Worm (Caenorhabditis elegans): ENCODE results near the gene B0238.15.
A peak's percentile ranks its signal among the peaks of the same experiment; 100 is the strongest.

B0238.15 gene

ce11 chrV:5200188-5200587 lies 39.8 kb upstream of the B0238.15 start (continued):
- TF ChIP-seq nhr-47 (tag; optimal IDR thresholded peaks at IDR 0.05) (peak; percentile 3), hlh-17 (GFP tag; optimal IDR thresholded peaks at IDR 0.05; ENCODE audit: borderline replicate concordance) (no peak), nhr-76 (tag; optimal IDR thresholded peaks at IDR 0.05) (no peak), nhr-85 (tag) (no peak), Y116A8C.19 (tag; optimal IDR thresholded peaks at IDR 0.05; ENCODE audit: borderline replicate concordance) (no peak), fkh-10 (GFP tag; optimal IDR thresholded peaks at IDR 0.05) (peak; percentile 44), elt-2 (tag; optimal IDR thresholded peaks at IDR 0.05) (no peak), efl-3 (GFP tag; optimal IDR thresholded peaks at IDR 0.05) (no peak), lin-14 (GFP tag; optimal IDR thresholded peaks at IDR 0.05) (peak; percentile 49), unc-130 (tag; optimal IDR thresholded peaks at IDR 0.05) (no peak), hlh-4 (tag; optimal IDR thresholded peaks at IDR 0.05) (no peak), hpl-2 (GFP tag; optimal IDR thresholded peaks at IDR 0.05) (no peak), ceh-8 (GFP tag; optimal IDR thresholded peaks at IDR 0.05) (peak; percentile 31), lsy-2 (tag; optimal IDR thresholded peaks at IDR 0.05) (no peak), ces-1 (GFP tag; optimal IDR thresholded peaks at IDR 0.05) (peak; percentile 76), blmp-1 (tag; optimal IDR thresholded peaks at IDR 0.05) (no peak)

DNA sequence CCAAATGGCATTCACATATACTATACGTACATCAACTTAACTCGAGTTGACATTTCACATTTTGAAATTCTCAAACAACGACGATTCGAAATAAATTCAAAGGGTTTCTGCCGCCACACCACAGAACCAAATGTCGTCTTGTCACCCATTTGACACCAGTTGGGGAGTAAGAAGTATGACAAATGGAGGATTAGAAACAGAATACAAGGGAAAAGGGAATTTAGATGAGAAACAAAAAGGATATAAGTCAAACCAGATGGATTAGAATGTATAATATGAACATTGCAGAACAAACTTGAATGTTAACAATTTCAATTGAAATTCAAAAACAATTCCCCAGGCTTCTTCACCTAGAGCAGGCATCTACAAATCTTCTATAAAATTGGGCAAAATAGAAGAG lies 38.3 kb upstream of the B0238.15 start:
- TF ChIP-seq alr-1 (tag; optimal IDR thresholded peaks at IDR 0.05; ENCODE audit: borderline replicate concordance): no peak
- TF ChIP-seq dsc-1 (tag; optimal IDR thresholded peaks at IDR 0.05): peak; percentile 62
- no peak for TF ChIP-seq nhr-85 (tag)
- TF ChIP-seq ceh-8 (GFP tag; optimal IDR thresholded peaks at IDR 0.05): no peak
- TF ChIP-seq unc-30 (tag; optimal IDR thresholded peaks at IDR 0.05): peak; percentile 1
- no peak for TF ChIP-seq C04F5.9 (tag; optimal IDR thresholded peaks at IDR 0.05)
- no peak for TF ChIP-seq nhr-237 (tag; optimal IDR thresholded peaks at IDR 0.05)

DNA sequence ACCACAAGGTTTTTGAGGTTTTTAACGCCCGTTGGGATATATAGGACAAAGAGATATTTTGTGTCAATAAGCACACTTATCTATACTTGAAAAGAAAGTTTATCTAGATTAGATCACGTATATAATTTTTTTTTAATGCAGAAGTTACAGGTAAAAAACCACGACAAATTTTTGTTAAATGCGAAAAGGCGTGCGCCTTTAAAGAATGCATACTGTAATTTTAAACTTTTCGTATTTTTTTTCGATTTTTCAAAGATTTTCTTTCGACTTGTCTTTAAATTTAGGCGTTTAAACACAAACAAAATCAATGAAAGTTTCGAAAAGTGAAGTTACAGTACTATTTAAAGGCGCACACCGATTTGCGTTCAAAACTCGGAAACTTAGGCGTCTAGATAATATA lies 36.4 kb upstream of the B0238.15 start:
- TF ChIP-seq lin-13 (GFP tag; optimal IDR thresholded peaks at IDR 0.05) (no peak), irx-1 (tag; optimal IDR thresholded peaks at IDR 0.05) (no peak), efl-3 (GFP tag; optimal IDR thresholded peaks at IDR 0.05) (no peak), nhr-12 (tag; optimal IDR thresholded peaks at IDR 0.05) (no peak), fkh-4 (tag; optimal IDR thresholded peaks at IDR 0.05; ENCODE audit: borderline replicate concordance) (no peak), lin-15B (tag; optimal IDR thresholded peaks at IDR 0.05) (no peak), nhr-85 (tag) (no peak), ets-5 (GFP tag; IDR thresholded peaks at IDR 0.05) (no peak), nhr-47 (tag; optimal IDR thresholded peaks at IDR 0.05) (no peak), nhr-84 (tag; optimal IDR thresholded peaks at IDR 0.05) (no peak), Y116A8C.19 (tag; optimal IDR thresholded peaks at IDR 0.05; ENCODE audit: borderline replicate concordance) (no peak), sup-37 (GFP tag; optimal IDR thresholded peaks at IDR 0.05) (no peak), fkh-8 (tag; optimal IDR thresholded peaks at IDR 0.05) (no peak), tlp-1 (tag; optimal IDR thresholded peaks at IDR 0.05) (no peak), ceh-8 (GFP tag; optimal IDR thresholded peaks at IDR 0.05) (no peak), pax-3 (tag; optimal IDR thresholded peaks at IDR 0.05) (no peak), snpc-4 (tag; optimal IDR thresholded peaks at IDR 0.05) (no peak), elt-2 (tag; optimal IDR thresholded peaks at IDR 0.05) (no peak), C16A3.4 (tag; optimal IDR thresholded peaks at IDR 0.05) (no peak), aha-1 (tag; optimal IDR thresholded peaks at IDR 0.05) (no peak)

DNA sequence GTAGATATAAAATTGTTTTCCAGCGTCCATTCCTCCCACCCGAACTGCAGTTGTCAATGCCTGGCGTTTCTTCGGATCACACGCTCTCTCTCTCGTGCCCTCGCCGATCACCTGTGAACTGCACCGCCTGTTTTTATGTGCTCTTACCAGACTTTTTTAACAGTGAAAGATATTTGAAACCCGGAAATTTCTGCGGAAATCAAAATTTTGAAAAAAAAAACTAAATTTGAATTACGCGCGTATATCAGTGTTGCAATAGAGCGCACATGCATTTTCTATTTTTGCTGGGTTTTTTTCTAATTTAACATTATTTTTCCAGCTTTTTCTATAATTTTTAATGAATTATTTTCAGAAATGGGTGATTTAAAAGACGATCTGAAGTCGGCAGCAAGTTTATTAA lies 35.9 kb upstream of the B0238.15 start, which contains the start of gene ttc-37:
Gene ttc-37, plus strand, starts transcription at position 349 of the 400 bp plus-strand sequence.
- TF ChIP-seq efl-1 (optimal IDR thresholded peaks at IDR 0.05) (peak; percentile 98 to 99), efl-1 (GFP tag; optimal IDR thresholded peaks at IDR 0.05 in 1 of 2) (peak; percentile 98 to 100), mep-1 (tag; optimal IDR thresholded peaks at IDR 0.05) (peak; percentile 70), mab-9 (GFP tag; IDR thresholded peaks at IDR 0.05) (no peak), aha-1 (tag; optimal IDR thresholded peaks at IDR 0.05) (no peak), nhr-237 (tag; optimal IDR thresholded peaks at IDR 0.05) (no peak), dsc-1 (tag; optimal IDR thresholded peaks at IDR 0.05) (peak; percentile 75), lin-35 (GFP tag; optimal IDR thresholded peaks at IDR 0.05) (peak; percentile 97 to 99), tbx-2 (tag; optimal IDR thresholded peaks at IDR 0.05) (peak; percentile 61), grh-1 (GFP tag; IDR thresholded peaks at IDR 0.05) (no peak), unc-30 (tag; optimal IDR thresholded peaks at IDR 0.05) (no peak), ceh-8 (GFP tag; optimal IDR thresholded peaks at IDR 0.05) (no peak), ztf-11 (tag; optimal IDR thresholded peaks at IDR 0.05) (no peak), jun-1 (tag; optimal IDR thresholded peaks at IDR 0.05) (peak; percentile 19), isw-1 (GFP tag; IDR thresholded peaks at IDR 0.05) (peak; percentile 13), ets-5 (GFP tag; IDR thresholded peaks at IDR 0.05) (no peak), sptf-1 (tag; optimal IDR thresholded peaks at IDR 0.05) (no peak), unc-98 (GFP tag; IDR thresholded peaks at IDR 0.05) (0 out of 2 replicates have a peak, but pooled peaks have one; percentile 7), rnt-1 (tag; optimal IDR thresholded peaks at IDR 0.05) (peak; percentile 66)
